Worm (Caenorhabditis elegans) whole organism, L1 larva: ENCODE results near the gene K12B6.9.

Experiments
- C34B4.2 ChIP-seq: sonication (generic microtip); optimal IDR thresholded peaks from 2 replicates; lab custom pipeline; 2017; ENCODE audit warnings: mild to moderate bottlenecking, missing genetic modification characterization, missing compliant biosample characterization
- ceh-82 ChIP-seq, 3 experiments: fragments of 150-350 bp in 1 of 3; sonication (generic microtip) in 2 of 3; optimal IDR thresholded peaks; 2 replicates each; lab custom pipeline; 2014 to 2017; ENCODE audit warnings: missing biosample characterization in 3 of 3, missing genetic modification characterization in 3 of 3
- egl-27 ChIP-seq, 2 experiments: fragments of 150-350 bp in 1 of 2; sonication (generic microtip); optimal IDR thresholded peaks; 3 replicates each; lab custom pipeline; 2017 to 2018; ENCODE audit warnings: missing biosample characterization in 2 of 2, missing genetic modification characterization in 2 of 2, missing genetic modification reagents in 2 of 2
- elt-2 ChIP-seq: sonication (generic microtip); optimal IDR thresholded peaks from 2 replicates; lab custom pipeline; 2016; ENCODE audit warnings: missing genetic modification characterization, mild to moderate bottlenecking, inconsistent platforms, missing compliant biosample characterization, missing genetic modification reagents
- fkh-10 ChIP-seq: sonication (generic microtip); optimal IDR thresholded peaks from 2 replicates; lab custom pipeline; 2017; ENCODE audit warnings: missing biosample characterization, missing genetic modification reagents, missing genetic modification characterization
- fos-1 ChIP-seq: fragments of 150-350 bp; optimal IDR thresholded peaks from 2 replicates; lab custom pipeline; 2014; ENCODE audit warnings: missing biosample characterization, missing genetic modification characterization
- lsy-2 ChIP-seq, 2 experiments: fragments of 150-350 bp; optimal IDR thresholded peaks; 2 replicates each; lab custom pipeline; 2014; ENCODE audit warnings: missing biosample characterization in 2 of 2, missing genetic modification characterization in 2 of 2
- mep-1 ChIP-seq: fragments of 150-350 bp; optimal IDR thresholded peaks from 2 replicates; lab custom pipeline; 2014; ENCODE audit warnings: missing biosample characterization, missing genetic modification characterization
- nhr-47 ChIP-seq: sonication (generic microtip); optimal IDR thresholded peaks from 2 replicates; lab custom pipeline; 2016; ENCODE audit warnings: mild to moderate bottlenecking, missing genetic modification characterization, moderate library complexity, missing compliant biosample characterization
- tbx-2 ChIP-seq: sonication (generic microtip); optimal IDR thresholded peaks from 2 replicates; lab custom pipeline; 2016; ENCODE audit warnings: missing genetic modification characterization, missing compliant biosample characterization
- unc-130 ChIP-seq: fragments of 150-350 bp; optimal IDR thresholded peaks from 2 replicates; lab custom pipeline; 2017; ENCODE audit warnings: missing biosample characterization, missing genetic modification characterization, inconsistent platforms
- unc-62 ChIP-seq: fragments of 150-350 bp; optimal IDR thresholded peaks from 2 replicates; lab custom pipeline; 2014; ENCODE audit warnings: missing biosample characterization, missing genetic modification reagents, missing genetic modification characterization

ce11 chrV:6259139-6259538 lies 33.3 kb downstream of the K12B6.9 start, which contains the start of gene K08B12.1:
- no peak for TF ChIP-seq unc-62 (GFP tag; lab: Kevin White, UChicago)
- TF ChIP-seq C34B4.2 (tag; lab: Kevin White, UChicago), result no peak
- no peak for TF ChIP-seq mep-1 (tag; lab: Kevin White, UChicago)
- no peak for TF ChIP-seq lsy-2 (tag; optimal IDR thresholded peaks at IDR 0.05; lab: Kevin White, UChicago)
- TF ChIP-seq nhr-47, result no peak
- no peak for TF ChIP-seq egl-27 (tag; optimal IDR thresholded peaks at IDR 0.05; lab: Kevin White, UChicago)
- TF ChIP-seq unc-130 (tag; lab: Kevin White, UChicago), result no peak
- no peak for TF ChIP-seq ceh-82 (tag; optimal IDR thresholded peaks at IDR 0.05; lab: Kevin White, UChicago)
- TF ChIP-seq fos-1 (tag; lab: Kevin White, UChicago), result no peak
- TF ChIP-seq tbx-2 (tag; lab: Kevin White, UChicago), result no peak
- no peak for TF ChIP-seq fkh-10 (GFP tag; lab: Kevin White, UChicago)
- TF ChIP-seq elt-2, result no peak
